Fruit fly (Drosophila melanogaster): ENCODE data around the gene mew.

DNA sequence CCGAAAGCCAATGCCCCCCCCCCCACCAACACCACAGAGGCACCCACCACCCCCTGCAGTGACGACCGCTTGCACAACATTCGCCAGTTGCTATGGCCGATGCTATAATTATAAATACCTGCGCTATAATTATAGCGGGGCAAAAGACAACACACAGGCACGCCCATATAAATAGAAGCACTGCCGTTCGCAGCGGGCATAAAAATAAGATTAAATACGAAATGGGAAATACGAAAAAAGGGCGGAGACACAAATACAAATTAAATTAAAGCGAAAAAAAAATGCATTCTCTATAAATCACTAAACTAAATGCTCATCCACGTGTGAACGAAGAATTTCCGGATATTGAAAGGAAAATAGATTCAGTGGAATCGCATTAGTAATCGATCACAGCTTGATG is 15.1 kb upstream of the mew start:
- TF ChIP-seq insv (optimal IDR thresholded peaks at IDR 0.05) (no peak), psq (optimal IDR thresholded peaks at IDR 0.05) (no peak), Sin3A (optimal IDR thresholded peaks at IDR 0.05) (no peak), h (optimal IDR thresholded peaks at IDR 0.05) (no peak), Myc (optimal IDR thresholded peaks at IDR 0.05) (no peak), ttk (optimal IDR thresholded peaks at IDR 0.05) (no peak)
